Worm (Caenorhabditis elegans) whole organism, L2 larva: Measurements from ENCODE around the gene mrpl-49.

ENCODE experiments used
- C34F6.9 ChIP-seq: fragments of 150-350 bp; optimal IDR thresholded peaks from 2 replicates; lab custom pipeline; 2014; ENCODE audit warnings: missing biosample characterization, missing genetic modification characterization
- F13H6.1 ChIP-seq: sonication (generic microtip); optimal IDR thresholded peaks from 2 replicates; lab custom pipeline; 2016; ENCODE audit warnings: missing genetic modification characterization, missing compliant biosample characterization
- Y55F3AM.14 ChIP-seq: fragments of 200-800 bp; sonication (Bioruptor generic); optimal IDR thresholded peaks from 2 replicates; lab custom pipeline; 2018; ENCODE audit warnings: mild to moderate bottlenecking, missing genetic modification characterization, missing compliant biosample characterization
- ZK546.5 ChIP-seq: sonication (generic microtip); optimal IDR thresholded peaks from 2 replicates; lab custom pipeline; 2017; ENCODE audit warnings: missing biosample characterization, missing genetic modification characterization
- alr-1 ChIP-seq: fragments of 150-350 bp; optimal IDR thresholded peaks from 2 replicates; lab custom pipeline; 2014; ENCODE audit warnings: missing biosample characterization, missing genetic modification characterization
- aly-2 ChIP-seq: fragments of 150-350 bp; optimal IDR thresholded peaks from 2 replicates; lab custom pipeline; 2014; ENCODE audit warnings: missing biosample characterization, missing genetic modification characterization
- ama-1 ChIP-seq: fragments of 150-350 bp; optimal IDR thresholded peaks from 2 replicates; lab custom pipeline; 2018; ENCODE audit warnings: inconsistent platforms
- blmp-1 ChIP-seq: sonication (generic microtip); optimal IDR thresholded peaks from 2 replicates; lab custom pipeline; 2017; ENCODE audit warnings: missing genetic modification characterization, mild to moderate bottlenecking, missing compliant biosample characterization, antibody characterized with exemption, moderate library complexity; ENCODE audit not compliant: insufficient read depth
- ceh-16 ChIP-seq: fragments of 150-350 bp; optimal IDR thresholded peaks from 2 replicates; lab custom pipeline; 2014; ENCODE audit warnings: missing biosample characterization, missing genetic modification characterization
- ceh-82 ChIP-seq: fragments of 150-350 bp; optimal IDR thresholded peaks from 2 replicates; lab custom pipeline; 2014; ENCODE audit warnings: missing biosample characterization, missing genetic modification characterization
- dmd-4 ChIP-seq: sonication (generic microtip); optimal IDR thresholded peaks from 2 replicates; lab custom pipeline; 2017; ENCODE audit warnings: missing biosample characterization, missing genetic modification characterization
- elt-1 ChIP-seq: fragments of 150-350 bp; optimal IDR thresholded peaks from 2 replicates; lab custom pipeline; 2014; ENCODE audit warnings: missing biosample characterization, missing genetic modification characterization
- elt-3 ChIP-seq: sonication (generic microtip); optimal IDR thresholded peaks from 2 replicates; lab custom pipeline; 2017; ENCODE audit warnings: missing biosample characterization, missing genetic modification characterization
- fos-1 ChIP-seq: fragments of 150-350 bp; optimal IDR thresholded peaks from 2 replicates; lab custom pipeline; 2014; ENCODE audit warnings: missing biosample characterization, missing genetic modification characterization
- gmeb-1 ChIP-seq: fragments of 150-350 bp; optimal IDR thresholded peaks from 2 replicates; lab custom pipeline; 2014; ENCODE audit warnings: missing biosample characterization, missing genetic modification characterization
- lin-13 ChIP-seq: fragments of 150-350 bp; optimal IDR thresholded peaks from 2 replicates; lab custom pipeline; 2014; ENCODE audit warnings: missing biosample characterization, missing genetic modification reagents, missing genetic modification characterization
- lin-39 ChIP-seq: fragments of 150-350 bp; optimal IDR thresholded peaks from 2 replicates; lab custom pipeline; 2014; ENCODE audit warnings: missing biosample characterization, missing genetic modification reagents, missing genetic modification characterization
- lsy-2 ChIP-seq, 2 experiments: fragments of 150-350 bp in 1 of 2; sonication (generic microtip) in 1 of 2; optimal IDR thresholded peaks; 2 replicates each; lab custom pipeline; 2014 to 2017; ENCODE audit warnings: missing biosample characterization in 2 of 2, missing genetic modification characterization in 2 of 2
- mab-5 ChIP-seq: fragments of 150-350 bp; optimal IDR thresholded peaks from 2 replicates; lab custom pipeline; 2014; ENCODE audit warnings: missing biosample characterization, missing genetic modification characterization
- mbf-1 ChIP-seq: sonication (generic microtip); optimal IDR thresholded peaks from 2 replicates; lab custom pipeline; 2017; ENCODE audit warnings: missing biosample characterization, missing genetic modification characterization
- mdl-1 ChIP-seq, 2 experiments: fragments of 150-350 bp in 1 of 2; sonication (generic microtip) in 1 of 2; optimal IDR thresholded peaks; 2 replicates each; lab custom pipeline; 2017; ENCODE audit warnings: missing biosample characterization in 2 of 2, missing genetic modification characterization in 2 of 2
- nhr-10 ChIP-seq: sonication (generic microtip); optimal IDR thresholded peaks from 2 replicates; lab custom pipeline; 2017; ENCODE audit warnings: missing biosample characterization, missing genetic modification characterization
- nhr-11 ChIP-seq: fragments of 150-350 bp; optimal IDR thresholded peaks from 2 replicates; lab custom pipeline; 2014; ENCODE audit warnings: missing biosample characterization, missing genetic modification characterization
- nhr-12 ChIP-seq: fragments of 150-350 bp; optimal IDR thresholded peaks from 2 replicates; lab custom pipeline; 2014; ENCODE audit warnings: missing biosample characterization, missing genetic modification characterization
- nhr-129 ChIP-seq: fragments of 150-350 bp; optimal IDR thresholded peaks from 2 replicates; lab custom pipeline; 2014; ENCODE audit warnings: missing biosample characterization, missing genetic modification characterization
- nhr-21 ChIP-seq: fragments of 150-350 bp; optimal IDR thresholded peaks from 2 replicates; lab custom pipeline; 2014; ENCODE audit warnings: missing biosample characterization, missing genetic modification characterization
- nhr-237 ChIP-seq: fragments of 150-350 bp; optimal IDR thresholded peaks from 2 replicates; lab custom pipeline; 2014; ENCODE audit warnings: missing biosample characterization, missing genetic modification characterization
- nhr-25 ChIP-seq: fragments of 150-350 bp; sonication (generic microtip); optimal IDR thresholded peaks from 3 replicates; lab custom pipeline; 2014; ENCODE audit warnings: missing biosample characterization, missing genetic modification characterization
- nhr-6 ChIP-seq: fragments of 150-350 bp; optimal IDR thresholded peaks from 2 replicates; lab custom pipeline; 2014; ENCODE audit warnings: missing biosample characterization, missing genetic modification characterization
- nhr-77 ChIP-seq: fragments of 150-350 bp; optimal IDR thresholded peaks from 2 replicates; lab custom pipeline; 2014; ENCODE audit warnings: missing biosample characterization, missing genetic modification characterization
- peb-1 ChIP-seq: fragments of 150-350 bp; optimal IDR thresholded peaks from 2 replicates; lab custom pipeline; 2014; ENCODE audit warnings: missing biosample characterization, missing genetic modification characterization
- sem-4 ChIP-seq: fragments of 150-350 bp; optimal IDR thresholded peaks from 2 replicates; lab custom pipeline; 2014; ENCODE audit warnings: missing biosample characterization, missing genetic modification reagents, missing genetic modification characterization
- sma-9 ChIP-seq, 2 experiments: fragments of 150-350 bp in 1 of 2; sonication (generic microtip) in 1 of 2; optimal IDR thresholded peaks; 2 replicates each; lab custom pipeline; 2014 to 2016; ENCODE audit warnings: missing genetic modification characterization in 2 of 2, mild to moderate bottlenecking in 1 of 2, missing biosample characterization in 1 of 2, missing compliant biosample characterization in 1 of 2, missing genetic modification reagents in 1 of 2, moderate library complexity in 1 of 2
- unc-62 ChIP-seq: fragments of 150-350 bp; optimal IDR thresholded peaks from 2 replicates; lab custom pipeline; 2014; ENCODE audit warnings: missing biosample characterization, missing genetic modification reagents, missing genetic modification characterization
- zag-1 ChIP-seq: fragments of 150-350 bp; optimal IDR thresholded peaks from 2 replicates; lab custom pipeline; 2014; ENCODE audit warnings: missing biosample characterization, missing genetic modification characterization
- ztf-1 ChIP-seq: fragments of 200-800 bp; sonication (Bioruptor generic); conservative IDR thresholded peaks from 2 replicates; pipeline ENCODE4 v1.3.6; 2022; ENCODE audit warnings: missing genetic modification characterization, missing compliant biosample characterization
- ztf-11 ChIP-seq: sonication (generic microtip); optimal IDR thresholded peaks from 2 replicates; lab custom pipeline; 2017; ENCODE audit warnings: missing biosample characterization, missing genetic modification characterization
- ztf-4 ChIP-seq: fragments of 150-350 bp; optimal IDR thresholded peaks from 2 replicates; lab custom pipeline; 2014; ENCODE audit warnings: missing biosample characterization, missing genetic modification characterization

The mrpl-49 gene

ce11 chrV:12743778-12744502 lies 15.5 kb downstream of the mrpl-49 start:
- no peak for TF ChIP-seq nhr-21 (tag; lab: Kevin White, UChicago)
- TF ChIP-seq ama-1 = no peak
- TF ChIP-seq ztf-1 (GFP tag; lab: Robert Waterston, UW) = no peak
- no peak for TF ChIP-seq alr-1 (tag; lab: Kevin White, UChicago)
- TF ChIP-seq, all 48 proteins: peak for 0

DNA sequence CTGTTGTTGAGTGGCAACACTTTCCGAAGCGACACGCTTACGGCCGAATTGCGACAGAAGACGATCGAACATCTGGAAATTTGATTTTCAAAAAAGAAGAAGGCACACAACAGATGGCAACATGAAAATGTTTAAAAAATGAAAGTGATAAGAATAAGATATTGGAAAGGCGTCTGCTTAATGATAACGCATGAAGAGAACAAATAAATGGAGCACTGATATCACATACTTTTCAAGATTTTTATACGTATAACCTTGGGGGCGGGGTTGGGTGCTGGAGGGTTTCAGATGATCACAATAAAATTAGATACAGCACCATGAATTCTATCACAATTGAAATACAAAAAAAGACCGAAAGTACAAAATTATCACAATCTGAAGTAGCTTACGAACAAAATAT lies 16.5 kb downstream of the mrpl-49 start, which contains the start of gene C15C8.7:
Gene C15C8.7 (minus strand): TSS at position 72 of the 400 bp plus-strand sequence.
- TF ChIP-seq F13H6.1 (peak; percentile 6), C34F6.9 (tag; lab: Kevin White, UChicago) (no peak), sma-9 (GFP tag; optimal IDR thresholded peaks at IDR 0.05; lab: Kevin White, UChicago) (no peak), sma-9 (tag; optimal IDR thresholded peaks at IDR 0.05; lab: Kevin White, UChicago) (no peak), nhr-77 (tag; lab: Kevin White, UChicago) (no peak), fos-1 (tag; lab: Kevin White, UChicago) (peak; percentile 63), ceh-82 (tag; lab: Kevin White, UChicago) (no peak), nhr-11 (tag; lab: Kevin White, UChicago) (no peak), mbf-1 (tag; lab: Kevin White, UChicago) (no peak), mab-5 (tag; lab: Kevin White, UChicago) (no peak)

DNA sequence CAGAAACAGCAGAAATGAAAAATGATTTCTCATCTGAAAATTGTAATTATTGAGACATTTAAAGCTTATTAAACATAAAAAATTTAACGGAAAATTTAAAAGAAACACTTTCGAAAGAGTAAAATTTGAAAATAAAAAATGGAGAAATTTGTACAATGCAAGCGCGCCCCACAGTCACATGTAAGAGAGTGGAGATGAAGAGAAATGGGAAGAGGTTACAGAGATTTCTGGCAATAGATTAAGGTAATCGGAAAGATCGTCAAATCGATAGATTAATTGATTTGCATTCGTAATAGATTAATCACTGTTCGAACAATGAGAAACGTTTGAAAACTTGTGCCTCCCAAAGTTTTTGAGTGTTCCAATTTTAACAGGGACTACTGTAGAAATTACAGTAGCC lies 19.0 kb downstream of the mrpl-49 start, which contains the start of gene C15C8.4:
Gene C15C8.4 (minus strand): TSS at position 33 of the 400 bp plus-strand sequence.
- TF ChIP-seq nhr-6 (tag; lab: Kevin White, UChicago) = no peak
- TF ChIP-seq alr-1 (tag; lab: Kevin White, UChicago) = no peak
- TF ChIP-seq nhr-10 (tag; lab: Kevin White, UChicago) = no peak
- no peak for TF ChIP-seq lin-39
- no peak for TF ChIP-seq unc-62
- TF ChIP-seq ceh-16 (tag; lab: Kevin White, UChicago) = no peak
- no peak for TF ChIP-seq nhr-25 (tag; lab: Kevin White, UChicago)
- TF ChIP-seq peb-1 (tag; lab: Kevin White, UChicago) = no peak
- TF ChIP-seq ztf-1 (GFP tag; lab: Robert Waterston, UW) = no peak
- TF ChIP-seq sma-9 (GFP tag; optimal IDR thresholded peaks at IDR 0.05; lab: Kevin White, UChicago) = no peak
- TF ChIP-seq sma-9 (tag; optimal IDR thresholded peaks at IDR 0.05; lab: Kevin White, UChicago) = no peak
- no peak for TF ChIP-seq gmeb-1
- no peak for TF ChIP-seq nhr-11 (tag; lab: Kevin White, UChicago)
- TF ChIP-seq dmd-4 (tag; lab: Kevin White, UChicago) = no peak
- no peak for TF ChIP-seq F13H6.1

DNA sequence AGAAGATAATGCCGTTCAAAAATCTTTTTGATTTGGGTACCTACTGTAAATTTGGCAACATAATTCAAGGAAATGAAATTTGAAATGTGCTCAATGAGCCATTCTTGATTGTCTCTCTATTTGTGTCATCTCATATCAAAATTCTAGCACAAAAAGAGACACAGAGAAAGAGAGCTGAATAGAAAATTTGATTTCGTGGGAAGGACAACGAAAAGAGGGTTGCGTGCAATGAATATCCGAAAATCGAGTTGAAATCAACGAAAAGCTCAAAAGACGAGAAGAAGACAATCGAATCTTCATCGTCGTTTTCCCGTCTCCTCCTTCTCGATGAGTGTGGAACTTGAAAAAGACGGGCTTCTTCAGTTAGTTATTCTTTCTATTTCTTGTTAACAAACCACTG lies 19.4 kb downstream of the mrpl-49 start, which contains the start of gene C15C8.5:
Gene C15C8.5 (plus strand): TSS at position 152 of the 400 bp plus-strand sequence.
- TF ChIP-seq mab-5 (tag; lab: Kevin White, UChicago) (no peak), mdl-1 (tag; optimal IDR thresholded peaks at IDR 0.05; lab: Kevin White, UChicago) (no peak), C34F6.9 (tag; lab: Kevin White, UChicago) (no peak), alr-1 (tag; lab: Kevin White, UChicago) (no peak), elt-3 (tag; lab: Kevin White, UChicago) (no peak), nhr-6 (tag; lab: Kevin White, UChicago) (no peak), elt-1 (tag; lab: Kevin White, UChicago) (no peak), ztf-4 (tag; lab: Kevin White, UChicago) (no peak), nhr-237 (tag; lab: Kevin White, UChicago) (no peak), nhr-129 (tag; lab: Kevin White, UChicago) (no peak), zag-1 (tag; lab: Kevin White, UChicago) (no peak), Y55F3AM.14 (GFP tag; lab: Kevin White, UChicago) (no peak), ztf-1 (GFP tag; lab: Robert Waterston, UW) (no peak), lsy-2 (tag; optimal IDR thresholded peaks at IDR 0.05; lab: Kevin White, UChicago) (no peak), F13H6.1 (no peak)
- TF ChIP-seq, all 48 proteins: peak for 0

- TF ChIP-seq aly-2 (tag; lab: Kevin White, UChicago) = no peak
- TF ChIP-seq sem-4 (tag; lab: Kevin White, UChicago) = no peak
- no peak for TF ChIP-seq ztf-11 (tag; lab: Kevin White, UChicago)
- TF ChIP-seq nhr-237 (tag; lab: Kevin White, UChicago) = no peak
- TF ChIP-seq zag-1 (tag; lab: Kevin White, UChicago) = no peak
- TF ChIP-seq nhr-21 (tag; lab: Kevin White, UChicago) = no peak
- no peak for TF ChIP-seq gmeb-1
- TF ChIP-seq elt-3 (tag; lab: Kevin White, UChicago) = no peak
- no peak for TF ChIP-seq Y55F3AM.14 (GFP tag; lab: Kevin White, UChicago)
- no peak for TF ChIP-seq blmp-1 (tag; lab: Kevin White, UChicago)
- TF ChIP-seq nhr-25 (tag; lab: Kevin White, UChicago) = no peak
- no peak for TF ChIP-seq dmd-4 (tag; lab: Kevin White, UChicago)
- TF ChIP-seq alr-1 (tag; lab: Kevin White, UChicago) = no peak
- TF ChIP-seq F13H6.1 = no peak
- TF ChIP-seq elt-1 (tag; lab: Kevin White, UChicago) = no peak
- TF ChIP-seq ceh-16 (tag; lab: Kevin White, UChicago) = no peak
- TF ChIP-seq ZK546.5 = no peak
- TF ChIP-seq ztf-1 (GFP tag; lab: Robert Waterston, UW) = no peak
- TF ChIP-seq lin-13 (GFP tag; lab: Kevin White, UChicago) = no peak
- no peak for TF ChIP-seq nhr-12
- TF ChIP-seq, all 48 proteins: peak for 0
Observed at ce11 chrV:12749558-12749957, 21.1 kb downstream of the mrpl-49 start.
